Fruit fly (Drosophila melanogaster) whole organism, wandering third instar larva: ENCODE results near the gene CG2909.

Experiments used
- HLH106 ChIP-seq: fragments of 200-800 bp; optimal IDR thresholded peaks from 3 replicates; lab custom pipeline; 2019; ENCODE audit warnings: missing biosample characterization, mild to moderate bottlenecking, missing genetic modification characterization, moderate library complexity
- Hr78 ChIP-seq: fragments of >200 bp; optimal IDR thresholded peaks from 2 replicates; lab custom pipeline; 2017; ENCODE audit warnings: missing biosample characterization, missing genetic modification characterization
- Hr83 ChIP-seq: fragments of 200-300 bp; sonication (Bioruptor generic); optimal IDR thresholded peaks from 2 replicates; lab custom pipeline; 2016; ENCODE audit warnings: missing biosample characterization, mild to moderate bottlenecking, missing genetic modification characterization, moderate library complexity; ENCODE audit not compliant: poor library complexity, severe bottlenecking
- Myc ChIP-seq: fragments of >200 bp; optimal IDR thresholded peaks from 2 replicates; lab custom pipeline; 2017
- N ChIP-seq: fragments of >200 bp; optimal IDR thresholded peaks from 2 replicates; lab custom pipeline; 2018; ENCODE audit warnings: missing biosample characterization, missing external identifiers, missing genetic modification characterization
- Rel ChIP-seq, 2 experiments: fragments of 200-800 bp; sonication (Bioruptor generic) in 1 of 2; optimal IDR thresholded peaks; 2 replicates in 1 of 2; 3 replicates in 1 of 2; lab custom pipeline; 2016 to 2019; ENCODE audit warnings: mild to moderate bottlenecking in 2 of 2, missing biosample characterization in 2 of 2, missing genetic modification characterization in 2 of 2, moderate library complexity in 1 of 2
- ey ChIP-seq: fragments of 200-800 bp; sonication (Bioruptor generic); optimal IDR thresholded peaks from 2 replicates; lab custom pipeline; 2016; ENCODE audit warnings: missing biosample characterization, missing genetic modification characterization
- h ChIP-seq: fragments of 200-800 bp; sonication (Bioruptor generic); optimal IDR thresholded peaks from 3 replicates; lab custom pipeline; 2016; ENCODE audit warnings: missing biosample characterization, mild to moderate bottlenecking, missing genetic modification characterization
- lola ChIP-seq: fragments of >200 bp; optimal IDR thresholded peaks from 2 replicates; lab custom pipeline; 2017; ENCODE audit warnings: missing biosample characterization, missing genetic modification characterization
- psq ChIP-seq: fragments of 200-800 bp; sonication (Bioruptor generic); optimal IDR thresholded peaks from 3 replicates; lab custom pipeline; 2017; ENCODE audit warnings: missing biosample characterization, mild to moderate bottlenecking, missing genetic modification characterization, moderate library complexity
- sv ChIP-seq: fragments of 200-800 bp; sonication (Bioruptor generic); optimal IDR thresholded peaks from 3 replicates; lab custom pipeline; 2016; ENCODE audit warnings: missing biosample characterization, missing genetic modification characterization

DNA sequence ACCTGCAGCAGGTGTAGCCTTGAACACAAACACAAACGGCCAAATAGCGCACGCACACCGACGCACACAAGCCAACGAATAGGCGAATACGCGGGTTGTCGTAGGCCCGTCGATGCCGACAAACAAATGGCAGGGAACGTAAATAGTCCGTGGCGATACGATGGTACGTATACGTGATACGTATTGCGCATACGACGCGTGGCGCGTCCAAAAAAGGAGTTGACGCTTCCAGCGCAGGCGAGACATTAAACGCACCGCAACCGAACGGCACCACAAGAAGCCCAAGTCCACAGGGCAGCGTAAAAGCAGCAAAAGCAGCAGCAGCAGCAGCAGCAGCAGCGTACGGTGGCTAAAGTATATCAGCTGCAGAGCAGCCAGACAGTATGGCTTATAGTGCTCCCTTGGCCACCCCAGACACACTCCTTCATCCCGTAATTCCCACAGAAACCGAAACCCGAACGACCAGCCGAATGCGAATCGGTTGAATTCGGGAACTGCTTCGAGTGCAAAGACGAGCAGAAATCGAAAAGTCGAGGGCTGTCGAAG, 7.8 kb upstream of the CG2909 start:
- no peak for TF ChIP-seq Hr78 (GFP tag; lab: Kevin White, UChicago)
- TF ChIP-seq N, result no peak
- no peak for TF ChIP-seq Rel (GFP tag; optimal IDR thresholded peaks at IDR 0.05; lab: Kevin White, UChicago)
- no peak for TF ChIP-seq Rel (tag; optimal IDR thresholded peaks at IDR 0.05; lab: Kevin White, UChicago)
- no peak for TF ChIP-seq Myc (lab: Kevin White, UChicago)
- TF ChIP-seq ey (GFP tag; lab: Kevin White, UChicago), result no peak
- no peak for TF ChIP-seq lola
- TF ChIP-seq h (GFP tag; lab: Kevin White, UChicago), result no peak
- TF ChIP-seq Hr83 (GFP tag; lab: Kevin White, UChicago), result no peak
- no peak for TF ChIP-seq sv (GFP tag; lab: Kevin White, UChicago)
- TF ChIP-seq HLH106 (tag; lab: Kevin White, UChicago), result no peak
- no peak for TF ChIP-seq psq
